Fruit fly (Drosophila melanogaster): Measurements from ENCODE around the gene CG9386.

CG9386 gene

DNA sequence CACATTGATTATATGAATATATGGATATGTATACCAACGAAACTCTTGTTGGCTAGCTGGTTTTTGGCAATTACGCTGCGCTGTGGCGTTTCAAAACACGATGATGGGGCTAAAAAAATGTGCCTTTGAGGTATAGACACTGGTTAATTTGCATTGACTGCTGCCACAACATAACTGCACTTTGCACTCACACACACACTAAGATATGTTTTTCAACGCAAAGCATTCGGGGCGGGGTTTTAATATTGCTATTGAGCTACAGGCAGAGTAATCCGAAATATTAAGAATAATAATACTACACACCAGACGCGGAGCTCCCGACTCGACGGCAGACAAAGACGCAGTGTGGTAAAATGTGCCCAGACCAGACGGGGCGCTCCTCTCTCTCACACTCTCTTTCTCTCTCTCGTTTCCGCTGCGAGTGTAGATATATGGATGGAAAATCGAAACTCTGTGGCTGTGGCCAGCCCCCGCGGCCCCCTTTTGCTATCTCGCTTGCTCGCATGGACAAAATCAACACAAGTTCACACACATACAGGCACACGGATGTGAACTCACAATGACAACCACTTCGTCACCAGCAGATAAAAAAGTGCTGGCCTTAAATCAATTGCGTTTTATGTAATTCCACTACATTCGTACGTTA is 4.1 kb downstream of the CG9386 start (continued):
- TF ChIP-seq Meics (GFP tag; optimal IDR thresholded peaks at IDR 0.05): peak; percentile 64
- TF ChIP-seq Oaz (GFP tag; IDR thresholded peaks at IDR 0.05): no peak
- TF ChIP-seq tin (GFP tag; optimal IDR thresholded peaks at IDR 0.05): peak; percentile 15
- no peak for TF ChIP-seq tna (GFP tag; IDR thresholded peaks at IDR 0.05; ENCODE audit: partially characterized antibody)
- no peak for TF ChIP-seq Mrtf (GFP tag; IDR thresholded peaks at IDR 0.05)
- TF ChIP-seq Lim3 (GFP tag; IDR thresholded peaks at IDR 0.05): no peak
- no peak for TF ChIP-seq tgo (GFP tag; IDR thresholded peaks at IDR 0.05)
- peak; percentile 60 for TF ChIP-seq CG7928 (GFP tag; optimal IDR thresholded peaks at IDR 0.05)
- TF ChIP-seq CG8290 (GFP tag; optimal IDR thresholded peaks at IDR 0.05): no peak
- peak; percentile 46 to 73 for TF ChIP-seq CG8290 (tag; optimal IDR thresholded peaks at IDR 0.05)
- no peak for TF ChIP-seq GATAe (GFP tag; conservative IDR thresholded peaks at IDR 0.05)
- no peak for TF ChIP-seq ci (GFP tag; IDR thresholded peaks at IDR 0.05)
- peak in 1 of 2 experiments; percentile 83 for TF ChIP-seq Eip74EF (GFP tag; optimal IDR thresholded peaks at IDR 0.05)
- TF ChIP-seq tx (GFP tag; optimal IDR thresholded peaks at IDR 0.05): peak; percentile 6
- TF ChIP-seq Abd-B (GFP tag; optimal IDR thresholded peaks at IDR 0.05): no peak
- no peak for TF ChIP-seq Sox102F (GFP tag; optimal IDR thresholded peaks at IDR 0.05)
- TF ChIP-seq D (optimal IDR thresholded peaks at IDR 0.05): peak; percentile 59
- TF ChIP-seq D (GFP tag; optimal IDR thresholded peaks at IDR 0.05): peak; percentile 8
- TF ChIP-seq p53 (GFP tag; optimal IDR thresholded peaks at IDR 0.05): no peak
- peak; percentile 43 for TF ChIP-seq CG8478 (optimal IDR thresholded peaks at IDR 0.05)
- no peak for TF ChIP-seq PHDP (tag; optimal IDR thresholded peaks at IDR 0.05)
- TF ChIP-seq NFAT (GFP tag; IDR thresholded peaks at IDR 0.05): no peak
- no peak for TF ChIP-seq Usf (GFP tag; optimal IDR thresholded peaks at IDR 0.05)
- TF ChIP-seq dm (GFP tag; optimal IDR thresholded peaks at IDR 0.05): no peak
- TF ChIP-seq Doc2 (GFP tag; IDR thresholded peaks at IDR 0.05): no peak
- peak; percentile 5 for TF ChIP-seq CG3995 (GFP tag; optimal IDR thresholded peaks at IDR 0.05)
- TF ChIP-seq CG4404 (GFP tag; IDR thresholded peaks at IDR 0.05): no peak
- TF ChIP-seq Stat92E (GFP tag; optimal IDR thresholded peaks at IDR 0.05): no peak
- TF ChIP-seq abd-A (tag; optimal IDR thresholded peaks at IDR 0.05): no peak
- no peak for TF ChIP-seq CG7271 (tag; optimal IDR thresholded peaks at IDR 0.05)
- no peak for TF ChIP-seq CG11085 (GFP tag; IDR thresholded peaks at IDR 0.05)
- TF ChIP-seq pfk (GFP tag; optimal IDR thresholded peaks at IDR 0.05): peak; percentile 63
- TF ChIP-seq CG1832 (GFP tag; optimal IDR thresholded peaks at IDR 0.05): peak; percentile 90
- TF ChIP-seq CG7987 (GFP tag; optimal IDR thresholded peaks at IDR 0.05): peak; percentile 81
- no peak for TF ChIP-seq Ptx1 (GFP tag; IDR thresholded peaks at IDR 0.05)
- no peak for TF ChIP-seq nmo (GFP tag; optimal IDR thresholded peaks at IDR 0.05)
- TF ChIP-seq CG18599 (GFP tag; optimal IDR thresholded peaks at IDR 0.05): peak; percentile 82
- no peak for TF ChIP-seq grau (tag; optimal IDR thresholded peaks at IDR 0.05)
- peak; percentile 5 for TF ChIP-seq CG18619 (GFP tag; optimal IDR thresholded peaks at IDR 0.05)
- TF ChIP-seq CG18262 (tag; optimal IDR thresholded peaks at IDR 0.05): no peak
- no peak for TF ChIP-seq sc (optimal IDR thresholded peaks at IDR 0.05)
- no peak for TF ChIP-seq sc (GFP tag; optimal IDR thresholded peaks at IDR 0.05)
- no peak for TF ChIP-seq zfh1 (GFP tag; IDR thresholded peaks at IDR 0.05)
- peak; percentile 21 for TF ChIP-seq Fer3 (tag; optimal IDR thresholded peaks at IDR 0.05)
- no peak for TF ChIP-seq CG17829 (tag; optimal IDR thresholded peaks at IDR 0.05)
- TF ChIP-seq CG33557 (GFP tag; optimal IDR thresholded peaks at IDR 0.05): no peak
- TF ChIP-seq dan (GFP tag; IDR thresholded peaks at IDR 0.05): no peak
- peak; percentile 24 for TF ChIP-seq Vsx1 (GFP tag; optimal IDR thresholded peaks at IDR 0.05)
- TF ChIP-seq CG4617 (GFP tag; optimal IDR thresholded peaks at IDR 0.05; ENCODE audit: borderline replicate concordance): peak; percentile 3
- TF ChIP-seq ewg (GFP tag; optimal IDR thresholded peaks at IDR 0.05): peak; percentile 11
- no peak for TF ChIP-seq CG14965 (GFP tag; optimal IDR thresholded peaks at IDR 0.05; ENCODE audit: borderline replicate concordance)

Data from whole organism, embryonic.